Fruit fly (Drosophila melanogaster): ENCODE data around the gene Snoo.
A peak's percentile ranks its signal among the peaks of the same experiment; 100 is the strongest.

Snoo gene

DNA sequence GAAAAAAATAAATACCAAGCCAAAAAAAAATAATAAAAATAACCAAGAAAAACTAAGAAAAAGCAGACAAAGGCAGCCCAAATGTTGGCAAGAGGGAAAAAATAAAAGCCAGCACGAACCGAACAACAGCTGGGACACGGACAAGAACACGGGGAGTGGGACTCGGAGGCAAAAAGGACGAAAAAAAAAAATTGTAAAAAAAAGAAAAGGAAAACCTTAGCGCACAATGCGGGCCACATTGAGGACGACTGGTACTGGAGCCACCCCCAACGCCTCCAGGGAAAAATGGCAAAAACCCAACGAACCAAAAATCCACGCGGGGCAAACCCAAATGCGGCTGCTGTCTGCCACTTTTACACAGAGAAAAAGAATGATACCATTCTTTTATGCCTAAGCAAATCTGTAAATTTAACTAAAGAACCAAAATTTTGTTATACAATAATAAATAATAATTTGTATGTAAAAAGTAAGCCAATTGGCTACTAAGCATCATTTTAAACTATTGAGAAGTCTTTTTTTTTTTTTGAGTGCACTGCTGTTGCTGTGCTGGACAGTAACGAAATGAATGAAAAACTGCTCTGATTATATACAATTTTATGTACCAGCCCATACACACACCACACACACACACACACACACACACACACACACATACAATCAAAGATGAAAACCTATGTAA is 51.8 kb downstream of the Snoo start (continued):
- no peak for TF ChIP-seq Bdp1 (GFP tag; optimal IDR thresholded peaks at IDR 0.05)
- TF ChIP-seq jigr1 (GFP tag; IDR thresholded peaks at IDR 0.05) = peak; percentile 48; the same call in 1 of the 3 replicates
- TF ChIP-seq fu2 (GFP tag; optimal IDR thresholded peaks at IDR 0.05) = peak; percentile 29
- peak; percentile 76 for TF ChIP-seq ranshi (GFP tag; IDR thresholded peaks at IDR 0.05)
- peak; percentile 75 for TF ChIP-seq grau (tag; optimal IDR thresholded peaks at IDR 0.05)
- no peak for TF ChIP-seq dati (GFP tag; IDR thresholded peaks at IDR 0.05)
- TF ChIP-seq CG15269 (tag; optimal IDR thresholded peaks at IDR 0.05) = peak; percentile 76
- peak; percentile 44 for TF ChIP-seq CG17802 (tag; optimal IDR thresholded peaks at IDR 0.05)
- no peak for TF ChIP-seq MESR4 (GFP tag; optimal IDR thresholded peaks at IDR 0.05)
- TF ChIP-seq CG4424 (GFP tag; optimal IDR thresholded peaks at IDR 0.05) = peak; percentile 62
- TF ChIP-seq tx (GFP tag; optimal IDR thresholded peaks at IDR 0.05) = no peak
- TF ChIP-seq Myb (GFP tag; optimal IDR thresholded peaks at IDR 0.05) = no peak
- 0 out of 3 replicates have a peak, but pooled peaks have one; percentile 33 for TF ChIP-seq C15 (GFP tag; IDR thresholded peaks at IDR 0.05)
- TF ChIP-seq ro (GFP tag; IDR thresholded peaks at IDR 0.05) = peak; percentile 62
- peak; percentile 28 for TF ChIP-seq CG12219 (GFP tag; optimal IDR thresholded peaks at IDR 0.05)
- TF ChIP-seq CG12236 (GFP tag; optimal IDR thresholded peaks at IDR 0.05) = no peak
- 0 out of 3 replicates have a peak, but pooled peaks have one; percentile 49 for TF ChIP-seq CG6175 (GFP tag; IDR thresholded peaks at IDR 0.05)
- peak; percentile 35 for TF ChIP-seq CG5245 (GFP tag; optimal IDR thresholded peaks at IDR 0.05)
- TF ChIP-seq CG8281 (tag; optimal IDR thresholded peaks at IDR 0.05) = peak; percentile 65
- TF ChIP-seq CG8290 (GFP tag; optimal IDR thresholded peaks at IDR 0.05) = no peak
- TF ChIP-seq CG8290 (tag; optimal IDR thresholded peaks at IDR 0.05) = peak in 1 of 2 experiments; percentile 39
- peak; percentile 19 for TF ChIP-seq CG10654 (GFP tag; optimal IDR thresholded peaks at IDR 0.05)
- TF ChIP-seq ERR (GFP tag; optimal IDR thresholded peaks at IDR 0.05) = no peak
- peak; percentile 83 for TF ChIP-seq HHEX (GFP tag; optimal IDR thresholded peaks at IDR 0.05)
- TF ChIP-seq CG2875 (GFP tag; optimal IDR thresholded peaks at IDR 0.05) = no peak
- no peak for TF ChIP-seq CG7786 (GFP tag; optimal IDR thresholded peaks at IDR 0.05)
- peak; percentile 77 for TF ChIP-seq phol (tag; optimal IDR thresholded peaks at IDR 0.05)
- TF ChIP-seq CG7963 (GFP tag; IDR thresholded peaks at IDR 0.05; ENCODE audit: partially characterized antibody) = no peak
- peak; percentile 54; the same call in 1 of the 2 replicates for TF ChIP-seq Rx (GFP tag; IDR thresholded peaks at IDR 0.05)
- TF ChIP-seq Dp (GFP tag; optimal IDR thresholded peaks at IDR 0.05) = no peak
- TF ChIP-seq CG1647 (GFP tag; optimal IDR thresholded peaks at IDR 0.05) = peak; percentile 33
- peak; percentile 28 for TF ChIP-seq Adf1 (GFP tag; IDR thresholded peaks at IDR 0.05)
- TF ChIP-seq klu (GFP tag; IDR thresholded peaks at IDR 0.05) = peak; percentile 58
- peak; percentile 69 for TF ChIP-seq Asciz (GFP tag; optimal IDR thresholded peaks at IDR 0.05)
- peak; percentile 43 for TF ChIP-seq Hsf (GFP tag; optimal IDR thresholded peaks at IDR 0.05)
- no peak for TF ChIP-seq inv (GFP tag; IDR thresholded peaks at IDR 0.05; ENCODE audit: partially characterized antibody)
- peak; percentile 47; the same call in 2 of the 3 replicates for TF ChIP-seq zfh1 (GFP tag; IDR thresholded peaks at IDR 0.05)
- TF ChIP-seq Nf-YC (tag; optimal IDR thresholded peaks at IDR 0.05) = peak; percentile 62
- no peak for TF ChIP-seq sens-2 (GFP tag; IDR thresholded peaks at IDR 0.05)
- TF ChIP-seq gsb (GFP tag; IDR thresholded peaks at IDR 0.05) = peak; percentile 60; the same call in 1 of the 2 replicates
- TF ChIP-seq dmrt99B (tag; optimal IDR thresholded peaks at IDR 0.05) = peak; percentile 79
- TF ChIP-seq zf30C (GFP tag; optimal IDR thresholded peaks at IDR 0.05) = peak; percentile 59
- no peak for TF ChIP-seq Stat92E (GFP tag; optimal IDR thresholded peaks at IDR 0.05)
- TF ChIP-seq lilli (GFP tag; optimal IDR thresholded peaks at IDR 0.05) = peak; percentile 71
- no peak for TF ChIP-seq CG13123 (GFP tag; optimal IDR thresholded peaks at IDR 0.05)
- peak; percentile 2 for TF ChIP-seq CG8388 (GFP tag; optimal IDR thresholded peaks at IDR 0.05)
- no peak for TF ChIP-seq NC2α (GFP tag; optimal IDR thresholded peaks at IDR 0.05)
- peak; percentile 61 for TF ChIP-seq caup (GFP tag; optimal IDR thresholded peaks at IDR 0.05; ENCODE audit: severe bottlenecking)
- peak; percentile 77 for TF ChIP-seq CG6813 (GFP tag; optimal IDR thresholded peaks at IDR 0.05)

All from whole organism, embryonic.